Worm (Caenorhabditis elegans) whole organism, L4 larva: ENCODE data around the gene T03F7.6.

Source experiments
- F10B5.3 ChIP-seq: sonication (generic microtip); optimal IDR thresholded peaks from 2 replicates; lab custom pipeline; 2016; ENCODE audit warnings: mild to moderate bottlenecking, missing genetic modification characterization, missing compliant biosample characterization
- F37D6.2 ChIP-seq: sonication (generic microtip); optimal IDR thresholded peaks from 2 replicates; lab custom pipeline; 2016; ENCODE audit warnings: mild to moderate bottlenecking, missing genetic modification characterization, missing compliant biosample characterization
- F44E2.7 ChIP-seq: fragments of 200-800 bp; sonication (Bioruptor generic); IDR thresholded peaks from 2 replicates; pipeline ENCODE4 v2.1.2; 2022; ENCODE audit warnings: missing genetic modification characterization, missing compliant biosample characterization
- F49E8.2 ChIP-seq: sonication (generic microtip); optimal IDR thresholded peaks from 2 replicates; lab custom pipeline; 2016; ENCODE audit warnings: missing compliant biosample characterization, mild to moderate bottlenecking, missing genetic modification characterization, borderline replicate concordance
- Y105C5A.15 ChIP-seq: fragments of 200-800 bp; sonication (Bioruptor generic); IDR thresholded peaks from 2 replicates; pipeline ENCODE4 v1.3.6; 2022; ENCODE audit warnings: missing genetic modification characterization, missing compliant biosample characterization
- Y48G9A.11 ChIP-seq: fragments of 200-800 bp; sonication (Bioruptor generic); IDR thresholded peaks from 2 replicates; pipeline ENCODE4 v1.3.6; 2022; ENCODE audit warnings: missing genetic modification reagents, missing genetic modification characterization, missing compliant biosample characterization
- Y75B8A.6 ChIP-seq: fragments of 200-800 bp; sonication (Bioruptor generic); IDR thresholded peaks from 2 replicates; pipeline ENCODE4 v1.3.6; 2022; ENCODE audit warnings: missing genetic modification reagents, missing genetic modification characterization, missing compliant biosample characterization
- ZK546.5 ChIP-seq, 2 experiments: sonication (generic microtip); optimal IDR thresholded peaks; 2 replicates each; lab custom pipeline; 2017; ENCODE audit warnings: missing biosample characterization in 2 of 2, missing genetic modification characterization in 2 of 2
- aha-1 ChIP-seq: fragments of 150-350 bp; peaks from one replicate; lab custom pipeline; 2014; ENCODE audit warnings: missing biosample characterization, missing genetic modification characterization
- aly-2 ChIP-seq: sonication (generic microtip); optimal IDR thresholded peaks from 2 replicates; lab custom pipeline; 2018; ENCODE audit warnings: missing biosample characterization, missing genetic modification characterization
- attf-4 ChIP-seq: sonication (generic microtip); optimal IDR thresholded peaks from 3 replicates; lab custom pipeline; 2017; ENCODE audit warnings: missing biosample characterization, missing genetic modification characterization
- ceh-20 ChIP-seq: fragments of 200-800 bp; sonication (Bioruptor generic); IDR thresholded peaks from 2 replicates; pipeline ENCODE4 v1.3.6; 2022; ENCODE audit warnings: missing genetic modification reagents, missing genetic modification characterization, missing compliant biosample characterization
- ceh-32 ChIP-seq: sonication (generic microtip); optimal IDR thresholded peaks from 2 replicates; lab custom pipeline; 2016; ENCODE audit warnings: mild to moderate bottlenecking, missing genetic modification characterization, missing compliant biosample characterization; ENCODE audit not compliant: poor library complexity
- ceh-62 ChIP-seq: sonication (generic microtip); optimal IDR thresholded peaks from 2 replicates; lab custom pipeline; 2017; ENCODE audit warnings: missing biosample characterization, missing genetic modification characterization
- ces-1 ChIP-seq: fragments of 150-350 bp; sonication (generic microtip); optimal IDR thresholded peaks from 4 replicates; lab custom pipeline; 2014; ENCODE audit warnings: missing biosample characterization, missing genetic modification reagents, missing genetic modification characterization
- daf-19 ChIP-seq: fragments of 200-800 bp; sonication (Bioruptor generic); conservative IDR thresholded peaks from 2 replicates; pipeline ENCODE4 v1.3.6; 2022; ENCODE audit warnings: missing genetic modification characterization, missing compliant biosample characterization
- dmd-6 ChIP-seq: fragments of 200-800 bp; sonication (Bioruptor generic); IDR thresholded peaks from 2 replicates; pipeline ENCODE4 v1.3.6; 2022; ENCODE audit warnings: missing genetic modification reagents, missing genetic modification characterization, missing compliant biosample characterization
- dmd-9 ChIP-seq: fragments of 200-800 bp; sonication (Bioruptor generic); IDR thresholded peaks from 2 replicates; pipeline ENCODE4 v1.3.6; 2022; ENCODE audit warnings: missing genetic modification reagents, missing genetic modification characterization, missing compliant biosample characterization
- hlh-11 ChIP-seq: fragments of 200-800 bp; sonication (Bioruptor generic); optimal IDR thresholded peaks from 2 replicates; lab custom pipeline; 2018; ENCODE audit warnings: mild to moderate bottlenecking, missing genetic modification characterization, missing compliant biosample characterization
- hmg-1.1 ChIP-seq: fragments of 200-800 bp; sonication (Bioruptor generic); IDR thresholded peaks from 2 replicates; pipeline ENCODE4 v1.3.6; 2022; ENCODE audit warnings: missing genetic modification reagents, missing genetic modification characterization, missing compliant biosample characterization
- lir-3 ChIP-seq: sonication (generic microtip); optimal IDR thresholded peaks from 2 replicates; lab custom pipeline; 2016; ENCODE audit warnings: mild to moderate bottlenecking, missing genetic modification characterization, missing compliant biosample characterization
- madf-5 ChIP-seq, 2 experiments: fragments of 200-800 bp; sonication (Bioruptor generic); IDR thresholded peaks; 2 replicates each; pipeline ENCODE4 v1.3.6; 2022; ENCODE audit warnings: missing compliant biosample characterization in 2 of 2, missing genetic modification characterization in 2 of 2
- mep-1 ChIP-seq: fragments of 150-350 bp; sonication (generic microtip); optimal IDR thresholded peaks from 3 replicates; lab custom pipeline; 2014; ENCODE audit warnings: missing biosample characterization, missing genetic modification characterization
- mxl-3 ChIP-seq: fragments of 200-800 bp; sonication (Bioruptor generic); optimal IDR thresholded peaks from 2 replicates; lab custom pipeline; 2018; ENCODE audit warnings: mild to moderate bottlenecking, missing genetic modification characterization, missing compliant biosample characterization
- nhr-111 ChIP-seq: fragments of 200-800 bp; sonication (Bioruptor generic); optimal IDR thresholded peaks from 2 replicates; lab custom pipeline; 2018; ENCODE audit warnings: mild to moderate bottlenecking, missing genetic modification characterization, missing compliant biosample characterization
- nhr-237 ChIP-seq: sonication (generic microtip); optimal IDR thresholded peaks from 2 replicates; lab custom pipeline; 2017; ENCODE audit warnings: missing biosample characterization, missing genetic modification characterization
- nhr-28 ChIP-seq: fragments of 150-350 bp; optimal IDR thresholded peaks from 2 replicates; lab custom pipeline; 2014; ENCODE audit warnings: missing biosample characterization, missing genetic modification characterization
- nhr-41 ChIP-seq: fragments of 200-800 bp; sonication (Bioruptor generic); IDR thresholded peaks from 2 replicates; pipeline ENCODE4 v1.3.6; 2022; ENCODE audit warnings: missing genetic modification reagents, missing genetic modification characterization, missing compliant biosample characterization
- php-3 ChIP-seq: fragments of 200-800 bp; sonication (Bioruptor generic); IDR thresholded peaks from 2 replicates; pipeline ENCODE4 v1.3.6; 2022; ENCODE audit warnings: missing genetic modification reagents, missing genetic modification characterization, missing compliant biosample characterization
- pqm-1 ChIP-seq: sonication (generic microtip); optimal IDR thresholded peaks from 2 replicates; lab custom pipeline; 2017; ENCODE audit warnings: missing biosample characterization, missing genetic modification characterization
- rbr-2 ChIP-seq: sonication (generic microtip); optimal IDR thresholded peaks from 2 replicates; lab custom pipeline; 2016; ENCODE audit warnings: missing genotype, missing genetic modification characterization, missing compliant biosample characterization
- saeg-2 ChIP-seq: fragments of 200-800 bp; sonication (Bioruptor generic); IDR thresholded peaks from 2 replicates; pipeline ENCODE4 v1.3.6; 2022; ENCODE audit warnings: missing genetic modification reagents, missing genetic modification characterization, missing compliant biosample characterization
- sdz-12 ChIP-seq: fragments of 200-800 bp; sonication (Bioruptor generic); optimal IDR thresholded peaks from 2 replicates; lab custom pipeline; 2018; ENCODE audit warnings: mild to moderate bottlenecking, missing genetic modification characterization, missing compliant biosample characterization
- set-16 ChIP-seq: fragments of 200-800 bp; sonication (Bioruptor generic); IDR thresholded peaks from 2 replicates; pipeline ENCODE4 v1.3.6; 2022; ENCODE audit warnings: missing genetic modification reagents, missing genetic modification characterization, missing compliant biosample characterization
- skn-1 ChIP-seq: fragments of 150-350 bp; optimal IDR thresholded peaks from 2 replicates; lab custom pipeline; 2014; ENCODE audit warnings: missing biosample characterization, missing genetic modification characterization
- snpc-4 ChIP-seq: fragments of 150-350 bp; optimal IDR thresholded peaks from 2 replicates; lab custom pipeline; 2014; ENCODE audit warnings: missing biosample characterization, missing genetic modification characterization
- unc-130 ChIP-seq: sonication (generic microtip); optimal IDR thresholded peaks from 2 replicates; lab custom pipeline; 2016; ENCODE audit warnings: missing genetic modification reagents, missing genetic modification characterization, missing compliant biosample characterization
- unc-62 ChIP-seq, 3 experiments: fragments of 150-350 bp in 1 of 3; sonication (generic microtip); optimal IDR thresholded peaks in 2 of 3; peaks in 1 of 3; 1 replicate in 1 of 3; 2 replicates in 2 of 3; lab custom pipeline; 2014 to 2017; ENCODE audit warnings: missing biosample characterization in 3 of 3, missing genetic modification characterization in 3 of 3, missing genetic modification reagents in 3 of 3, missing genotype in 1 of 3
- vab-7 ChIP-seq: fragments of 200-800 bp; sonication (Bioruptor generic); IDR thresholded peaks from 2 replicates; pipeline ENCODE4 v1.3.6; 2022; ENCODE audit warnings: missing genetic modification reagents, missing genetic modification characterization, missing compliant biosample characterization
- zag-1 ChIP-seq: fragments of 150-350 bp; optimal IDR thresholded peaks from 2 replicates; lab custom pipeline; 2014; ENCODE audit warnings: missing biosample characterization, missing genetic modification characterization
- zfp-2 ChIP-seq: sonication (generic microtip); optimal IDR thresholded peaks from 2 replicates; lab custom pipeline; 2016; ENCODE audit warnings: mild to moderate bottlenecking, missing genetic modification characterization, missing compliant biosample characterization
- zip-2 ChIP-seq: fragments of 150-350 bp; optimal IDR thresholded peaks from 2 replicates; lab custom pipeline; 2014; ENCODE audit warnings: missing biosample characterization, missing genetic modification characterization

The T03F7.6 gene

ce11 chrV:11263025-11263424 lies 31.5 kb upstream of the T03F7.6 start, which contains the start of gene F07B10.4:
TSS of gene F07B10.4 (minus strand) at chrV:11263125.
- no peak for TF ChIP-seq daf-19 (GFP tag; lab: Robert Waterston, UW)
- no peak for TF ChIP-seq aly-2 (tag; lab: Kevin White, UChicago)
- no peak for TF ChIP-seq nhr-111 (GFP tag; lab: Kevin White, UChicago)
- no peak for TF ChIP-seq zip-2 (tag; lab: Kevin White, UChicago)
- no peak for TF ChIP-seq Y48G9A.11 (GFP tag; lab: Robert Waterston, UW)

ce11 chrV:11265482-11265881 lies 29.0 kb upstream of the T03F7.6 start, which contains the start of gene cln-3.1:
TSS of gene cln-3.1 (minus strand) at chrV:11265652.
- TF ChIP-seq vab-7 (GFP tag; lab: Robert Waterston, UW) (no peak), pqm-1 (tag; lab: Kevin White, UChicago) (peak; percentile 63), unc-130 (GFP tag; lab: Kevin White, UChicago) (no peak), saeg-2 (GFP tag; lab: Robert Waterston, UW) (no peak), unc-62 (GFP tag; optimal IDR thresholded peaks at IDR 0.05 in 1 of 2; lab: Kevin White, UChicago) (peak in 1 of 2 experiments; percentile 10), unc-62 (tag; optimal IDR thresholded peaks at IDR 0.05; lab: Kevin White, UChicago) (no peak), dmd-6 (peak; percentile 66), nhr-28 (tag; lab: Kevin White, UChicago) (peak; percentile 37), mxl-3 (GFP tag; lab: Kevin White, UChicago) (peak; percentile 81), F44E2.7 (GFP tag; lab: Robert Waterston, UW) (no peak)

ce11 chrV:11266681-11267080 lies 27.8 kb upstream of the T03F7.6 start, which contains the start of gene str-116:
TSS of gene str-116 (plus strand) at chrV:11266981.
- TF ChIP-seq hmg-1.1, result no peak
- TF ChIP-seq F37D6.2, result no peak
- no peak for TF ChIP-seq snpc-4
- TF ChIP-seq zfp-2, result no peak
- no peak for TF ChIP-seq ceh-20
- TF ChIP-seq nhr-41 (GFP tag; lab: Robert Waterston, UW), result no peak

ce11 chrV:11268791-11269190 lies 25.7 kb upstream of the T03F7.6 start, which contains the start of gene str-115:
TSS of gene str-115 (plus strand) at chrV:11269091.
- TF ChIP-seq attf-4 (tag; lab: Kevin White, UChicago) (no peak), ceh-20 (no peak), zag-1 (tag; lab: Kevin White, UChicago) (no peak), ces-1 (GFP tag; lab: Kevin White, UChicago) (no peak), unc-62 (GFP tag; optimal IDR thresholded peaks at IDR 0.05 in 1 of 2; lab: Kevin White, UChicago) (no peak), unc-62 (tag; optimal IDR thresholded peaks at IDR 0.05; lab: Kevin White, UChicago) (no peak), skn-1 (no peak), ceh-32 (tag; lab: Kevin White, UChicago) (no peak), unc-130 (GFP tag; lab: Kevin White, UChicago) (no peak), nhr-111 (GFP tag; lab: Kevin White, UChicago) (no peak), ZK546.5 (tag; optimal IDR thresholded peaks at IDR 0.05; lab: Kevin White, UChicago) (no peak), F10B5.3 (tag; lab: Kevin White, UChicago) (no peak), dmd-9 (GFP tag; lab: Robert Waterston, UW) (no peak)

- TF ChIP-seq aha-1 (tag; lab: Kevin White, UChicago) (no peak), madf-5 (GFP tag; IDR thresholded peaks at IDR 0.05; lab: Robert Waterston, UW) (no peak), Y48G9A.11 (GFP tag; lab: Robert Waterston, UW) (no peak), skn-1 (no peak), rbr-2 (tag; lab: Kevin White, UChicago) (no peak), Y75B8A.6 (no peak), lir-3 (tag; lab: Kevin White, UChicago) (no peak), nhr-237 (tag; lab: Kevin White, UChicago) (no peak), set-16 (GFP tag; lab: Robert Waterston, UW) (no peak), sdz-12 (GFP tag; lab: Kevin White, UChicago) (no peak), php-3 (GFP tag; lab: Robert Waterston, UW) (no peak), F49E8.2 (no peak), nhr-111 (GFP tag; lab: Kevin White, UChicago) (no peak), hlh-11 (no peak), Y105C5A.15 (GFP tag; lab: Robert Waterston, UW) (no peak), dmd-6 (no peak), mep-1 (tag; lab: Kevin White, UChicago) (no peak), ceh-62 (no peak), F44E2.7 (GFP tag; lab: Robert Waterston, UW) (no peak), ces-1 (GFP tag; lab: Kevin White, UChicago) (no peak)
Observed at ce11 chrV:11271051-11271450, 23.4 kb upstream of the T03F7.6 start, which contains the start of gene clec-222. TSS of gene clec-222 (plus strand) at chrV:11271351.
